Worm (Caenorhabditis elegans) whole organism, young adult: Measurements from ENCODE around the gene glr-5.
A peak's percentile ranks its signal among the peaks of the same experiment; 100 is the strongest.

Source experiments
- C06A6.2 ChIP-seq: fragments of 200-800 bp; sonication (Bioruptor generic); conservative IDR thresholded peaks from 2 replicates; pipeline ENCODE4 v1.3.6; 2022; ENCODE audit warnings: missing genetic modification characterization, missing compliant biosample characterization
- F23B12.7 ChIP-seq: sonication (generic microtip); optimal IDR thresholded peaks from 2 replicates; lab custom pipeline; 2017; ENCODE audit warnings: missing genetic modification characterization, mild to moderate bottlenecking, missing compliant biosample characterization, antibody characterized with exemption, moderate library complexity; ENCODE audit not compliant: insufficient read depth
- F37B4.10 ChIP-seq: fragments of 200-800 bp; sonication (Bioruptor generic); IDR thresholded peaks from 2 replicates; pipeline ENCODE4 v1.3.6; 2022; ENCODE audit warnings: missing genetic modification characterization, missing compliant biosample characterization
- F55B11.4 ChIP-seq: sonication (generic microtip); optimal IDR thresholded peaks from 2 replicates; lab custom pipeline; 2016; ENCODE audit warnings: missing compliant biosample characterization, missing genetic modification characterization, borderline replicate concordance; ENCODE audit not compliant: insufficient read depth
- F57A8.1 ChIP-seq: fragments of 200-800 bp; sonication (Bioruptor generic); optimal IDR thresholded peaks from 2 replicates; lab custom pipeline; 2018; ENCODE audit warnings: mild to moderate bottlenecking, missing genetic modification characterization, moderate library complexity, missing compliant biosample characterization
- K12H6.12 ChIP-seq: fragments of 200-800 bp; sonication (Bioruptor generic); optimal IDR thresholded peaks from 2 replicates; lab custom pipeline; 2018; ENCODE audit warnings: mild to moderate bottlenecking, missing genetic modification characterization, missing compliant biosample characterization
- Y53G8AR.9 ChIP-seq: fragments of 200-800 bp; sonication (Bioruptor generic); conservative IDR thresholded peaks from 2 replicates; pipeline ENCODE4 v1.3.6; 2022; ENCODE audit warnings: missing genetic modification reagents, missing genetic modification characterization, missing compliant biosample characterization
- akir-1 ChIP-seq: fragments of 200-800 bp; sonication (Bioruptor generic); optimal IDR thresholded peaks from 2 replicates; lab custom pipeline; 2018; ENCODE audit warnings: mild to moderate bottlenecking, missing genetic modification characterization, moderate library complexity, missing compliant biosample characterization
- aptf-2 ChIP-seq: fragments of 200-800 bp; sonication (Bioruptor generic); conservative IDR thresholded peaks from 2 replicates; pipeline ENCODE4 v1.3.6; 2022; ENCODE audit warnings: missing genetic modification reagents, missing genetic modification characterization, missing compliant biosample characterization
- aptf-3 ChIP-seq: fragments of 200-800 bp; sonication (Bioruptor generic); IDR thresholded peaks from 2 replicates; pipeline ENCODE4 v1.3.6; 2022; ENCODE audit warnings: missing genetic modification characterization, missing compliant biosample characterization
- atf-7 ChIP-seq: sonication (generic microtip); optimal IDR thresholded peaks from 2 replicates; lab custom pipeline; 2017; ENCODE audit warnings: mild to moderate bottlenecking, missing genetic modification characterization, missing compliant biosample characterization
- attf-3 ChIP-seq: fragments of 200-800 bp; sonication (Bioruptor generic); conservative IDR thresholded peaks from 2 replicates; pipeline ENCODE4 v1.3.6; 2022; ENCODE audit warnings: missing genetic modification reagents, missing genetic modification characterization, missing compliant biosample characterization
- attf-6 ChIP-seq: fragments of 200-800 bp; sonication (Bioruptor generic); IDR thresholded peaks from 2 replicates; pipeline ENCODE4 v1.3.6; 2022; ENCODE audit warnings: missing genetic modification reagents, missing genetic modification characterization, missing compliant biosample characterization
- ccch-3 ChIP-seq: fragments of 200-800 bp; sonication (Bioruptor generic); optimal IDR thresholded peaks from 2 replicates; lab custom pipeline; 2018; ENCODE audit warnings: mild to moderate bottlenecking, missing genetic modification characterization, missing compliant biosample characterization
- cebp-2 ChIP-seq: fragments of 200-800 bp; sonication (Bioruptor generic); IDR thresholded peaks from 2 replicates; pipeline ENCODE4 v1.3.6; 2022; ENCODE audit warnings: missing genetic modification characterization, missing compliant biosample characterization
- ceh-58 ChIP-seq: fragments of 200-800 bp; sonication (Bioruptor generic); IDR thresholded peaks from 2 replicates; pipeline ENCODE4 v1.3.6; 2022; ENCODE audit warnings: missing genetic modification characterization, missing compliant biosample characterization
- chd-7 ChIP-seq: sonication (generic microtip); optimal IDR thresholded peaks from 2 replicates; lab custom pipeline; 2016; ENCODE audit warnings: mild to moderate bottlenecking, missing genetic modification characterization, moderate library complexity, missing compliant biosample characterization
- dox-1 ChIP-seq: fragments of 200-800 bp; sonication (Bioruptor generic); IDR thresholded peaks from 2 replicates; pipeline ENCODE4 v1.3.6; 2022; ENCODE audit warnings: missing genetic modification reagents, missing genetic modification characterization, missing compliant biosample characterization
- dpl-1 ChIP-seq: fragments of 150-350 bp; optimal IDR thresholded peaks from 2 replicates; lab custom pipeline; 2014; ENCODE audit warnings: missing biosample characterization, missing genetic modification reagents, missing genetic modification characterization
- efl-1 ChIP-seq: fragments of 150-350 bp; optimal IDR thresholded peaks from 2 replicates; lab custom pipeline; 2014; ENCODE audit warnings: missing biosample characterization, missing genetic modification reagents, missing genetic modification characterization
- ets-4 ChIP-seq: fragments of 200-800 bp; sonication (Bioruptor generic); optimal IDR thresholded peaks from 2 replicates; lab custom pipeline; 2018; ENCODE audit warnings: mild to moderate bottlenecking, missing genetic modification characterization, missing compliant biosample characterization
- hmg-20 ChIP-seq: fragments of 200-800 bp; sonication (Bioruptor generic); IDR thresholded peaks from 2 replicates; pipeline ENCODE4 v1.3.6; 2022; ENCODE audit warnings: missing genetic modification reagents, missing genetic modification characterization, missing compliant biosample characterization
- let-607 ChIP-seq, 2 experiments: fragments of 200-800 bp in 1 of 2; sonication (Bioruptor generic) in 1 of 2; sonication (generic microtip) in 1 of 2; optimal IDR thresholded peaks; 2 replicates each; lab custom pipeline; 2016 to 2018; ENCODE audit warnings: mild to moderate bottlenecking in 2 of 2, missing compliant biosample characterization in 2 of 2, missing genetic modification characterization in 2 of 2, moderate library complexity in 2 of 2, missing genotype in 1 of 2
- lin-40 ChIP-seq: sonication (generic microtip); optimal IDR thresholded peaks from 2 replicates; lab custom pipeline; 2016; ENCODE audit warnings: missing genetic modification characterization, mild to moderate bottlenecking, missing compliant biosample characterization, missing genotype, missing genetic modification reagents
- lsy-27 ChIP-seq: sonication (generic microtip); optimal IDR thresholded peaks from 2 replicates; lab custom pipeline; 2017; ENCODE audit warnings: missing genetic modification characterization, mild to moderate bottlenecking, missing compliant biosample characterization, antibody characterized with exemption, missing genotype, borderline replicate concordance; ENCODE audit not compliant: insufficient read depth
- madf-3 ChIP-seq: fragments of 200-800 bp; sonication (Bioruptor generic); IDR thresholded peaks from 2 replicates; pipeline ENCODE4 v1.3.6; 2022; ENCODE audit warnings: missing genetic modification reagents, missing genetic modification characterization, missing compliant biosample characterization
- madf-8 ChIP-seq: fragments of 200-800 bp; sonication (Bioruptor generic); conservative IDR thresholded peaks from 2 replicates; pipeline ENCODE4 v1.3.6; 2022; ENCODE audit warnings: missing genetic modification reagents, missing genetic modification characterization, missing compliant biosample characterization
- mel-28 ChIP-seq: sonication (generic microtip); optimal IDR thresholded peaks from 2 replicates; lab custom pipeline; 2016; ENCODE audit warnings: borderline replicate concordance, mild to moderate bottlenecking, missing genetic modification characterization, missing compliant biosample characterization
- mes-4 ChIP-seq: sonication (generic microtip); optimal IDR thresholded peaks from 2 replicates; lab custom pipeline; 2016; ENCODE audit warnings: missing genotype, missing genetic modification characterization, missing compliant biosample characterization
- nhr-120 ChIP-seq: fragments of 200-800 bp; sonication (Bioruptor generic); IDR thresholded peaks from 2 replicates; pipeline ENCODE4 v1.3.6; 2022; ENCODE audit warnings: missing genetic modification characterization, missing compliant biosample characterization
- nhr-80 ChIP-seq: sonication (generic microtip); optimal IDR thresholded peaks from 2 replicates; lab custom pipeline; 2016; ENCODE audit warnings: missing genetic modification characterization, missing compliant biosample characterization
- pha-4 ChIP-seq: fragments of 150-350 bp; sonication (generic microtip); optimal IDR thresholded peaks from 2 replicates; lab custom pipeline; 2014; ENCODE audit warnings: missing biosample characterization, missing genetic modification reagents, missing genetic modification characterization
- repo-1 ChIP-seq: sonication (generic microtip); optimal IDR thresholded peaks from 2 replicates; lab custom pipeline; 2017; ENCODE audit warnings: mild to moderate bottlenecking, missing genetic modification characterization, missing compliant biosample characterization
- tbp1 ChIP-seq: fragments of 200-800 bp; sonication (Bioruptor generic); optimal IDR thresholded peaks from 2 replicates; lab custom pipeline; 2018; ENCODE audit warnings: mild to moderate bottlenecking, missing genetic modification characterization, missing compliant biosample characterization
- tbx-9 ChIP-seq: sonication (generic microtip); optimal IDR thresholded peaks from 2 replicates; lab custom pipeline; 2016; ENCODE audit warnings: borderline replicate concordance, missing genetic modification characterization, inconsistent platforms, missing compliant biosample characterization
- xnd-1 ChIP-seq: sonication (generic microtip); optimal IDR thresholded peaks from 2 replicates; lab custom pipeline; 2016; ENCODE audit warnings: missing genotype, missing genetic modification reagents, missing genetic modification characterization, missing compliant biosample characterization
- ztf-25 ChIP-seq: fragments of 200-800 bp; sonication (Bioruptor generic); IDR thresholded peaks from 2 replicates; pipeline ENCODE4 v1.3.6; 2022; ENCODE audit warnings: missing genetic modification reagents, missing genetic modification characterization, missing compliant biosample characterization
- ztf-26 ChIP-seq: sonication (generic microtip); optimal IDR thresholded peaks from 2 replicates; lab custom pipeline; 2017; ENCODE audit warnings: missing genetic modification characterization, missing compliant biosample characterization

Gene glr-5

ce11 chrV:8729100-8729499 is 12.8 kb downstream of the glr-5 start, which contains the start of gene ZC196.5:
Gene ZC196.5, plus strand, starts transcription at chrV:8729400.
- TF ChIP-seq F37B4.10 (GFP tag; lab: Robert Waterston, UW) = no peak
- TF ChIP-seq, all 124 proteins: peak for 0

- TF ChIP-seq nhr-80 (tag; lab: Kevin White, UChicago) (peak; percentile 38), F57A8.1 (GFP tag; lab: Kevin White, UChicago) (no peak)
Measured at ce11 chrV:8730991-8731390, 14.7 kb downstream of the glr-5 start.

DNA sequence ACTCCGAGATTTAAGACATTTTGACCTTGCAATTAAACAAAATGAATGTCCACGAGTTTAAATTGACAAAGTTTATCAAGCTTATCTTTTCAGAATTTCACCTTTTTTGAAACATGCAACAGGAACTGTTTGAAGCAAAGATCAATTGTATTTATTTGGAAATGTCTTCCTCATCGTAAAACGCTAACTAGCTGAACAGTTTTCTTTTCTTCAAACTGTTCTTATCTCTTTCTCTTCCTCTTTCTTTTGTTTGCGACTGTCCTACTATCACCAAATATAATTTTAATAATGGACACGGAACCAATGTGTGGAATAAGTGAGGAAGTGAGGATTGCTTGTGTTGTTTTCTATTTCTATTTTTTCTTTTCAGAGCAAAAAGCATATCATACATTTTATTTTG is 16.6 kb downstream of the glr-5 start, which contains the start of gene ZC196.4:
ZC196.4 (plus strand) TSS at position 173 of the 400 bp plus-strand sequence.
- TF ChIP-seq K12H6.12 = no peak
- peak; percentile 28 for TF ChIP-seq nhr-80 (tag; lab: Kevin White, UChicago)
- no peak for TF ChIP-seq ccch-3 (GFP tag; lab: Kevin White, UChicago)
- TF ChIP-seq Y53G8AR.9 (GFP tag; lab: Robert Waterston, UW) = no peak
- no peak for TF ChIP-seq madf-8 (GFP tag; lab: Robert Waterston, UW)
- TF ChIP-seq, all 124 proteins: peak for 1

- no peak for TF ChIP-seq chd-7
- no peak for TF ChIP-seq tbx-9
- TF ChIP-seq dox-1 (GFP tag; lab: Robert Waterston, UW) = no peak
- no peak for TF ChIP-seq atf-7 (tag; lab: Kevin White, UChicago)
- no peak for TF ChIP-seq ztf-26 (tag; lab: Kevin White, UChicago)
- no peak for TF ChIP-seq cebp-2 (GFP tag; lab: Robert Waterston, UW)
- no peak for TF ChIP-seq efl-1
- no peak for TF ChIP-seq aptf-2 (GFP tag; lab: Robert Waterston, UW)
- no peak for TF ChIP-seq ceh-58 (GFP tag; lab: Robert Waterston, UW)
- TF ChIP-seq F23B12.7 (tag; lab: Kevin White, UChicago) = no peak
- no peak for TF ChIP-seq lin-40 (tag; lab: Kevin White, UChicago)
- no peak for TF ChIP-seq lsy-27 (tag; lab: Kevin White, UChicago)
- no peak for TF ChIP-seq F37B4.10 (GFP tag; lab: Robert Waterston, UW)
Measured at ce11 chrV:8736369-8736768, 20.1 kb downstream of the glr-5 start, which contains the start of gene ZC196.3. Gene ZC196.3, plus strand, starts transcription at chrV:8736669.

ce11 chrV:8739136-8739535 is 22.8 kb downstream of the glr-5 start, which contains the start of gene ZC196.2:
Gene ZC196.2, plus strand, starts transcription at chrV:8739436.
- TF ChIP-seq lsy-27 (tag; lab: Kevin White, UChicago) = no peak
- TF ChIP-seq hmg-20 (GFP tag; lab: Robert Waterston, UW) = no peak
- no peak for TF ChIP-seq attf-3

- TF ChIP-seq mel-28 (tag; lab: Kevin White, UChicago) (no peak), attf-6 (no peak), tbp1 (no peak), F55B11.4 (tag; lab: Kevin White, UChicago) (no peak), akir-1 (GFP tag; lab: Kevin White, UChicago) (no peak)
Measured at ce11 chrV:8745858-8746257, 29.6 kb downstream of the glr-5 start, which contains the start of gene B0507.6. Gene B0507.6, plus strand, starts transcription at chrV:8746158.

DNA sequence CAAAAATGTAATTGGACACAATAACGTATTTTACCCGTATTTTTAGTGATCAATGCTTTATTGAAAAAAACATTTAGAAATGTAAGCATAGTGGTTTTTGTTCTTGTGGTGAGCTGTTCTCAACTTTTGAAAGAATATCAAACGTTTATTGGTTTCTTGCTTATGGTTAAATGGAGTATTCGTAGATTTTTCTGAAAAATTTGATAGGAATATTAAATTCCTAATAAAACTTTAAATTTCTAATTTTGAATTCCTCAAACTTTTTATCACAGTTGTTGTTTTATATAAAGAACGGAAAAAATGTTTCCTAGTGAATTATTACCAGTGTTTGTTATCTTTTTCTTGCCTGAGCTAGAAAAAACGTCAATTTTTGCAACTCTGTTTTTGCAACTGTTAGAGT is 37.1 kb downstream of the glr-5 start, which contains the start of gene B0507.5:
B0507.5 (plus strand) TSS at position 301 of the 400 bp plus-strand sequence.
- TF ChIP-seq pha-4 (tag; lab: Kevin White, UChicago) (no peak), xnd-1 (tag; lab: Kevin White, UChicago) (no peak), ets-4 (no peak), aptf-3 (no peak), let-607 (tag; optimal IDR thresholded peaks at IDR 0.05; lab: Kevin White, UChicago) (no peak), C06A6.2 (no peak), nhr-120 (GFP tag; lab: Robert Waterston, UW) (no peak), mes-4 (no peak), repo-1 (tag; lab: Kevin White, UChicago) (no peak), madf-3 (no peak), tbp1 (no peak), dpl-1 (GFP tag; lab: Kevin White, UChicago) (no peak), ztf-25 (no peak), F57A8.1 (GFP tag; lab: Kevin White, UChicago) (no peak)
